Fruit fly (Drosophila melanogaster): ENCODE results near the gene CG46339.

- no peak for TF ChIP-seq CG8119 (GFP tag; IDR thresholded peaks at IDR 0.05)
- no peak for TF ChIP-seq cyc (GFP tag; optimal IDR thresholded peaks at IDR 0.05)
- TF ChIP-seq dsx (GFP tag; optimal IDR thresholded peaks at IDR 0.05; ENCODE audit: poor library complexity, severe bottlenecking): no peak
- TF ChIP-seq CG6276 (GFP tag; optimal IDR thresholded peaks at IDR 0.05): no peak
- no peak for TF ChIP-seq esn (GFP tag; optimal IDR thresholded peaks at IDR 0.05)
- no peak for TF ChIP-seq lz (GFP tag; optimal IDR thresholded peaks at IDR 0.05)
- no peak for TF ChIP-seq CG8632 (GFP tag; optimal IDR thresholded peaks at IDR 0.05)
- TF ChIP-seq acj6 (GFP tag; optimal IDR thresholded peaks at IDR 0.05): no peak
- TF ChIP-seq Blimp-1 (GFP tag; optimal IDR thresholded peaks at IDR 0.05): no peak
- no peak for TF ChIP-seq Hr39 (GFP tag; optimal IDR thresholded peaks at IDR 0.05)
Observed at dm6 chr3R:26926477-26926876, 10.9 kb downstream of the CG46339 start.
